Worm (Caenorhabditis elegans): Measurements from ENCODE around the gene tpan-1.

The tpan-1 gene

ce11 chrV:20780400-20780799, 8.9 kb upstream of the tpan-1 start, which contains the start of gene hif-1:
Gene hif-1 (plus strand): TSS chrV:20780407.
- TF ChIP-seq C04F5.9 (tag; optimal IDR thresholded peaks at IDR 0.05) (no peak), lsy-2 (tag; optimal IDR thresholded peaks at IDR 0.05) (peak in 1 of 2 experiments; percentile 57), egl-13 (tag; optimal IDR thresholded peaks at IDR 0.05) (peak; percentile 31), zag-1 (tag; optimal IDR thresholded peaks at IDR 0.05) (no peak), rnt-1 (tag; optimal IDR thresholded peaks at IDR 0.05) (peak; percentile 13)

ce11 chrV:20781346-20781952, 7.9 kb upstream of the tpan-1 start:
- TF ChIP-seq alr-1 (tag; optimal IDR thresholded peaks at IDR 0.05; ENCODE audit: borderline replicate concordance), result no peak
- TF ChIP-seq ztf-4 (tag; optimal IDR thresholded peaks at IDR 0.05), result no peak
- TF ChIP-seq unc-62 (GFP tag; optimal IDR thresholded peaks at IDR 0.05), result peak; percentile 27
- no peak for TF ChIP-seq efl-1 (optimal IDR thresholded peaks at IDR 0.05)
- peak in 1 of 2 experiments; percentile 54 for TF ChIP-seq efl-1 (GFP tag; optimal IDR thresholded peaks at IDR 0.05 in 1 of 2)

ce11 chrV:20782188-20782587, 7.1 kb upstream of the tpan-1 start:
- TF ChIP-seq elt-2 (tag; optimal IDR thresholded peaks at IDR 0.05) (no peak), nhr-20 (tag; optimal IDR thresholded peaks at IDR 0.05) (peak; percentile 84), dpl-1 (GFP tag; optimal IDR thresholded peaks at IDR 0.05) (peak in 1 of 3 experiments; percentile 38), fkh-8 (tag; optimal IDR thresholded peaks at IDR 0.05) (peak; percentile 93), egl-13 (tag; optimal IDR thresholded peaks at IDR 0.05) (peak; percentile 56), unc-86 (tag; optimal IDR thresholded peaks at IDR 0.05) (peak; percentile 73), mdl-1 (tag; optimal IDR thresholded peaks at IDR 0.05) (peak in 1 of 2 experiments; percentile 47), fkh-10 (GFP tag; optimal IDR thresholded peaks at IDR 0.05) (peak; percentile 97), lin-14 (GFP tag; optimal IDR thresholded peaks at IDR 0.05) (peak; percentile 93), ztf-11 (tag; optimal IDR thresholded peaks at IDR 0.05) (no peak), isw-1 (GFP tag; IDR thresholded peaks at IDR 0.05) (peak; percentile 30), ceh-8 (GFP tag; optimal IDR thresholded peaks at IDR 0.05) (peak; percentile 40), lin-13 (GFP tag; optimal IDR thresholded peaks at IDR 0.05) (no peak), irx-1 (tag; optimal IDR thresholded peaks at IDR 0.05) (peak; percentile 18), mef-2 (tag; optimal IDR thresholded peaks at IDR 0.05) (peak; percentile 52), dsc-1 (tag; optimal IDR thresholded peaks at IDR 0.05) (peak; percentile 57), lir-3 (tag; optimal IDR thresholded peaks at IDR 0.05; ENCODE audit: poor library complexity) (no peak), rnt-1 (tag; optimal IDR thresholded peaks at IDR 0.05) (peak; percentile 1), lin-35 (GFP tag; optimal IDR thresholded peaks at IDR 0.05) (peak in 1 of 2 experiments; percentile 33), sptf-1 (tag; optimal IDR thresholded peaks at IDR 0.05) (no peak), ceh-82 (tag; optimal IDR thresholded peaks at IDR 0.05) (peak; percentile 23 to 84 (median 38)), snu-23 (GFP tag; optimal IDR thresholded peaks at IDR 0.05) (peak; percentile 65), tbx-2 (tag; optimal IDR thresholded peaks at IDR 0.05) (peak; percentile 74), nhr-237 (tag; optimal IDR thresholded peaks at IDR 0.05) (no peak), mep-1 (tag; optimal IDR thresholded peaks at IDR 0.05) (peak; percentile 56), nhr-19 (GFP tag; conservative IDR thresholded peaks at IDR 0.05) (peak; percentile 83), ama-1 (optimal IDR thresholded peaks at IDR 0.05) (peak; percentile 30), nhr-12 (tag; optimal IDR thresholded peaks at IDR 0.05) (no peak), unc-98 (GFP tag; IDR thresholded peaks at IDR 0.05) (no peak), nhr-71 (tag; optimal IDR thresholded peaks at IDR 0.05) (peak; percentile 91), blmp-1 (tag; optimal IDR thresholded peaks at IDR 0.05) (no peak), nhr-47 (tag; optimal IDR thresholded peaks at IDR 0.05) (peak; percentile 80), ceh-63 (GFP tag; optimal IDR thresholded peaks at IDR 0.05) (no peak), snpc-4 (tag; optimal IDR thresholded peaks at IDR 0.05) (no peak), zag-1 (tag; optimal IDR thresholded peaks at IDR 0.05) (peak; percentile 88), unc-30 (tag; optimal IDR thresholded peaks at IDR 0.05) (no peak), ztf-4 (tag; optimal IDR thresholded peaks at IDR 0.05) (peak; percentile 26), xbp-1 (tag; optimal IDR thresholded peaks at IDR 0.05) (peak; percentile 34), skn-1 (tag; optimal IDR thresholded peaks at IDR 0.05) (peak; percentile 27), aly-2 (tag; optimal IDR thresholded peaks at IDR 0.05) (peak; percentile 27), pax-3 (tag; optimal IDR thresholded peaks at IDR 0.05) (no peak), aha-1 (tag; optimal IDR thresholded peaks at IDR 0.05) (no peak), swsn-7 (tag; optimal IDR thresholded peaks at IDR 0.05) (peak; percentile 72)

Data from whole organism, L1 larva.